Fruit fly (Drosophila melanogaster): ENCODE data around the gene Or22a.

dm6 chr2L:1509748-1510147, 10.5 kb upstream of the Or22a start:
- no peak for TF ChIP-seq CG16779 (tag; optimal IDR thresholded peaks at IDR 0.05)
- no peak for TF ChIP-seq CG8119 (GFP tag; IDR thresholded peaks at IDR 0.05)
